Worm (Caenorhabditis elegans): ENCODE data around the gene C56E6.4.
A peak's percentile ranks its signal among the peaks of the same experiment; 100 is the strongest.

The C56E6.4 gene

DNA sequence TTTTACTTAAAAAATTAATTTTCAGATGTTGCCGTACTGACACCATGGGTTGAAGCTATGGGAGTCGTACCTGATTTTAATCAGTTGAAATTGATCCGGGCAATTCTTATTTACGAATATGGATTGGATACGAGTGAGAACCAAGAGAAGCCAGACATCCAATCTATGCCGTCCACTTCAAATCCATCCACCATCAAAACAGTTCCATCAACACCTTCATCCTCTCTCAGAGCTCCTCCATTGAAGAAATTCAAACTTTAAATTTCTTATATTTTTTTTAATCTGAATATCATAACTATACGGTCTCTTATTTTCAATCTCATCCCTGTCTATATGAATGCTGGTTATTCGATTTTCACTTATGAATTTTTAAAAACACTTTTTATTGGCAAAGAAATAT is 30.4 kb upstream of the C56E6.4 start:
- TF ChIP-seq nhr-23 (tag; optimal IDR thresholded peaks at IDR 0.05) (no peak), pha-4 (tag; optimal IDR thresholded peaks at IDR 0.05) (peak; percentile 43), ama-1 (optimal IDR thresholded peaks at IDR 0.05) (peak; percentile 43)

ce11 chrII:6554677-6555076 is 26.1 kb upstream of the C56E6.4 start, which contains the start of gene wrn-1:
wrn-1 (plus strand) TSS chrII:6554977.
- TF ChIP-seq ceh-82 (tag; optimal IDR thresholded peaks at IDR 0.05) (no peak), ceh-28 (tag; optimal IDR thresholded peaks at IDR 0.05) (no peak), hmg-11 (tag; optimal IDR thresholded peaks at IDR 0.05) (no peak), nhr-77 (tag; optimal IDR thresholded peaks at IDR 0.05) (no peak), ZK546.5 (tag; optimal IDR thresholded peaks at IDR 0.05) (no peak), nhr-76 (tag; optimal IDR thresholded peaks at IDR 0.05) (no peak), nhr-28 (tag; optimal IDR thresholded peaks at IDR 0.05) (no peak), aly-2 (tag; optimal IDR thresholded peaks at IDR 0.05) (no peak)

ce11 chrII:6544842-6545410 is 16.4 kb upstream of the C56E6.4 start, which contains the start of gene lron-15:
lron-15 (minus strand) TSS chrII:6544892.
- TF ChIP-seq R02D3.7 (tag; optimal IDR thresholded peaks at IDR 0.05) = no peak
- TF ChIP-seq pqm-1 (tag; optimal IDR thresholded peaks at IDR 0.05) = no peak
- TF ChIP-seq fkh-10 (GFP tag; optimal IDR thresholded peaks at IDR 0.05) = no peak
- TF ChIP-seq nhr-12 (tag; optimal IDR thresholded peaks at IDR 0.05) = no peak
- TF ChIP-seq tbx-2 (tag; optimal IDR thresholded peaks at IDR 0.05) = no peak
- no peak for TF ChIP-seq nfya-1 (tag; optimal IDR thresholded peaks at IDR 0.05; ENCODE audit: insufficient read depth)
- TF ChIP-seq nhr-43 (tag; optimal IDR thresholded peaks at IDR 0.05; ENCODE audit: poor library complexity, severe bottlenecking) = no peak
- no peak for TF ChIP-seq unc-62 (GFP tag; optimal IDR thresholded peaks at IDR 0.05)
- no peak for TF ChIP-seq lin-39 (tag; optimal IDR thresholded peaks at IDR 0.05)
- TF ChIP-seq nhr-11 (tag; optimal IDR thresholded peaks at IDR 0.05) = no peak
- no peak for TF ChIP-seq fkh-2 (tag; optimal IDR thresholded peaks at IDR 0.05)
- TF ChIP-seq skn-1 (tag; optimal IDR thresholded peaks at IDR 0.05) = no peak
- no peak for TF ChIP-seq ceh-16 (tag; optimal IDR thresholded peaks at IDR 0.05)
- no peak for TF ChIP-seq nhr-28 (tag; optimal IDR thresholded peaks at IDR 0.05)
- TF ChIP-seq ztf-4 (tag; optimal IDR thresholded peaks at IDR 0.05) = no peak
- no peak for TF ChIP-seq elt-1 (tag; optimal IDR thresholded peaks at IDR 0.05)
- no peak for TF ChIP-seq mml-1 (tag; optimal IDR thresholded peaks at IDR 0.05)
- no peak for TF ChIP-seq aly-2 (tag; optimal IDR thresholded peaks at IDR 0.05)
- TF ChIP-seq nhr-237 (tag; optimal IDR thresholded peaks at IDR 0.05) = no peak
- no peak for TF ChIP-seq egl-5 (tag; optimal IDR thresholded peaks at IDR 0.05)

- peak; percentile 49 for TF ChIP-seq nhr-23 (tag; optimal IDR thresholded peaks at IDR 0.05)
- TF ChIP-seq mdl-1 (tag; optimal IDR thresholded peaks at IDR 0.05) = no peak
- TF ChIP-seq elt-1 (tag; optimal IDR thresholded peaks at IDR 0.05) = no peak
- TF ChIP-seq nfya-1 (tag; optimal IDR thresholded peaks at IDR 0.05; ENCODE audit: insufficient read depth) = peak; percentile 58
- no peak for TF ChIP-seq egl-27 (tag; optimal IDR thresholded peaks at IDR 0.05)
- TF ChIP-seq ceh-28 (tag; optimal IDR thresholded peaks at IDR 0.05) = no peak
- TF ChIP-seq ceh-9 (tag; optimal IDR thresholded peaks at IDR 0.05) = no peak
- TF ChIP-seq pha-4 (tag; optimal IDR thresholded peaks at IDR 0.05) = no peak
- no peak for TF ChIP-seq ztf-11 (tag; optimal IDR thresholded peaks at IDR 0.05)
- no peak for TF ChIP-seq ceh-16 (tag; optimal IDR thresholded peaks at IDR 0.05)
- peak; percentile 42 for TF ChIP-seq snpc-4 (tag; optimal IDR thresholded peaks at IDR 0.05)
- peak; percentile 31 for TF ChIP-seq skn-1 (tag; optimal IDR thresholded peaks at IDR 0.05)
- TF ChIP-seq fos-1 (tag; optimal IDR thresholded peaks at IDR 0.05) = no peak
- no peak for TF ChIP-seq ama-1 (optimal IDR thresholded peaks at IDR 0.05)
- peak; percentile 59 for TF ChIP-seq lin-15B (tag; optimal IDR thresholded peaks at IDR 0.05)
- TF ChIP-seq tbx-2 (tag; optimal IDR thresholded peaks at IDR 0.05) = no peak
These were observed 7.5 kb upstream of the C56E6.4 start, which contains the start of gene utp-20 for ce11 chrII:6535957-6536424. utp-20 (plus strand) TSS chrII:6536374.

- TF ChIP-seq lin-39 (tag; optimal IDR thresholded peaks at IDR 0.05) (no peak), eor-1 (tag; optimal IDR thresholded peaks at IDR 0.05) (no peak), sea-2 (GFP tag; optimal IDR thresholded peaks at IDR 0.05) (no peak), nfya-1 (tag; optimal IDR thresholded peaks at IDR 0.05; ENCODE audit: insufficient read depth) (no peak), pha-4 (tag; optimal IDR thresholded peaks at IDR 0.05) (no peak), ama-1 (optimal IDR thresholded peaks at IDR 0.05) (no peak)
These were observed 3.4 kb upstream of the C56E6.4 start, which contains the start of gene abcx-1 for ce11 chrII:6531940-6532339. abcx-1 (plus strand) TSS chrII:6532163.
